Fruit fly (Drosophila melanogaster): ENCODE data around the gene CG42726.

DNA sequence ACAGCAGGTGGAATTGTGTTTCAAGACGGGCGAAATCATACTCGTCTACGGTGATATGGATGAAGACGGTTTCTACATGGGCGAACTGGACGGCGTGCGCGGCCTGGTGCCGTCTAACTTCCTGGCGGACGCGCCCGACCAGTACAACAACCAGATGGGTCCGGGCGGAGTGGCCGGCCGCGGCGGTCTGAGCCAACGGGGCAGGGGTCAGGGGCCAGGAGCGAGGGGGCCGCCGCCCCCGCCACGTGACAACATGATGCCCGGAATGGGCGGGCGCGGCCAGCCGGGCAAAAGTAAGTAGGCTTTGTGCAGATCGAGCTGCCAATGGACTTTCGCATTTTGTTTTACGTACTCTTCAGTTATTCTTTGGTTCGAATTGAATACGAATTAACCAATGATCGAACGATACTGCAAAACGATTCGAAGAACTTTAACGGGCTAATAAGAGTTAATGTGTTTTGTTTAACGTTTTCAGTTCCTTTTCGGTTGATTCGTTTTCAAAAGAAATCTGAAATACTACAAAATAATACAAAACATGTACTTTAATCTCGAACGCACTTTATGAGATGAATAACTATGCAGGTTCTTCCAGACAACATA is 45.5 kb downstream of the CG42726 start:
- no peak for TF ChIP-seq kay (GFP tag; ENCODE audit: borderline replicate concordance)
- no peak for TF ChIP-seq CG14711 (tag; optimal IDR thresholded peaks at IDR 0.05)
- TF ChIP-seq CG33017 (tag; optimal IDR thresholded peaks at IDR 0.05): no peak
- TF ChIP-seq CG12768 (GFP tag; optimal IDR thresholded peaks at IDR 0.05): no peak
- TF ChIP-seq cnc (optimal IDR thresholded peaks at IDR 0.05): no peak
- TF ChIP-seq CG1620 (GFP tag; optimal IDR thresholded peaks at IDR 0.05): no peak
- TF ChIP-seq ovo (GFP tag; optimal IDR thresholded peaks at IDR 0.05): no peak
- no peak for TF ChIP-seq bab1 (GFP tag; optimal IDR thresholded peaks at IDR 0.05)
- no peak for TF ChIP-seq cic (GFP tag; optimal IDR thresholded peaks at IDR 0.05)

Data from whole organism, adult.